Fruit fly (Drosophila melanogaster) whole organism, embryonic: ENCODE measurements around the gene nAChRbeta1.

ENCODE experiments used
- BEAF-32 ChIP-seq: fragments of 200-800 bp; sonication (Bioruptor generic); optimal IDR thresholded peaks from 3 replicates; lab custom pipeline; 2017; ENCODE audit warnings: missing biosample characterization, missing genetic modification characterization, mild to moderate bottlenecking, moderate library complexity, missing genetic modification reagents
- CG10267 ChIP-seq: fragments of 200-800 bp; sonication (Bioruptor generic); optimal IDR thresholded peaks from 2 replicates; lab custom pipeline; 2018; ENCODE audit warnings: missing biosample characterization, mild to moderate bottlenecking, missing genetic modification characterization, moderate library complexity
- CG13424 ChIP-seq: fragments of 200-800 bp; sonication (Bioruptor generic); optimal IDR thresholded peaks from 2 replicates; lab custom pipeline; 2019; ENCODE audit warnings: missing biosample characterization, mild to moderate bottlenecking, missing genetic modification characterization, moderate library complexity
- CG15073 ChIP-seq: fragments of 200-800 bp; sonication (Bioruptor generic); optimal IDR thresholded peaks from 2 replicates; lab custom pipeline; 2016; ENCODE audit warnings: missing biosample characterization, missing genetic modification characterization
- CG1602 ChIP-seq: fragments of 200-800 bp; sonication (Bioruptor generic); optimal IDR thresholded peaks from 3 replicates; lab custom pipeline; 2016; ENCODE audit warnings: missing biosample characterization, missing genetic modification characterization
- CG16815 ChIP-seq: fragments of 200-800 bp; sonication (Bioruptor generic); optimal IDR thresholded peaks from 3 replicates; lab custom pipeline; 2017; ENCODE audit warnings: missing biosample characterization, mild to moderate bottlenecking, missing genetic modification characterization
- CG17802 ChIP-seq: fragments of 200-800 bp; sonication (Bioruptor generic); optimal IDR thresholded peaks from 2 replicates; lab custom pipeline; 2018; ENCODE audit warnings: missing biosample characterization, mild to moderate bottlenecking, missing genetic modification characterization, moderate library complexity
- CG1792 ChIP-seq: fragments of 200-800 bp; sonication (Bioruptor generic); optimal IDR thresholded peaks from 2 replicates; lab custom pipeline; 2016; ENCODE audit warnings: missing biosample characterization, missing genetic modification characterization
- CG18599 ChIP-seq: fragments of 200-800 bp; sonication (Bioruptor generic); optimal IDR thresholded peaks from 3 replicates; lab custom pipeline; 2017; ENCODE audit warnings: missing biosample characterization, missing genetic modification characterization, mild to moderate bottlenecking, moderate library complexity, missing genetic modification reagents
- CG2875 ChIP-seq: fragments of 200-800 bp; sonication (Bioruptor generic); optimal IDR thresholded peaks from 2 replicates; lab custom pipeline; 2017; ENCODE audit warnings: missing biosample characterization, mild to moderate bottlenecking, missing genetic modification characterization, missing genetic modification reagents
- CG3065 ChIP-seq: fragments of 200-800 bp; sonication (Bioruptor generic); optimal IDR thresholded peaks from 2 replicates; lab custom pipeline; 2016; ENCODE audit warnings: missing biosample characterization, missing genetic modification characterization
- CG3163 ChIP-seq: fragments of 200-800 bp; sonication (Bioruptor generic); optimal IDR thresholded peaks from 3 replicates; lab custom pipeline; 2016; ENCODE audit warnings: missing biosample characterization, missing genetic modification characterization
- CG34422 ChIP-seq: fragments of 200-800 bp; sonication (Bioruptor generic); IDR thresholded peaks from 3 replicates; pipeline ENCODE4 v1.3.6; 2022; ENCODE audit warnings: missing biosample characterization, missing genetic modification characterization
- CG42726 ChIP-seq: fragments of 200-800 bp; sonication (Bioruptor generic); IDR thresholded peaks from 2 replicates; pipeline ENCODE4 v1.3.6; 2022; ENCODE audit warnings: missing biosample characterization, missing genetic modification characterization; ENCODE audit not compliant: partially characterized antibody
- CG4328 ChIP-seq: fragments of 200-800 bp; sonication (Bioruptor generic); optimal IDR thresholded peaks from 3 replicates; lab custom pipeline; 2017; ENCODE audit warnings: missing biosample characterization, missing genetic modification reagents, missing genetic modification characterization
- CG4404 ChIP-seq: fragments of 200-800 bp; sonication (Bioruptor generic); IDR thresholded peaks from 2 replicates; pipeline ENCODE4 v1.3.6; 2022; ENCODE audit warnings: missing biosample characterization, missing genetic modification characterization
- CG4730 ChIP-seq: fragments of 200-800 bp; sonication (Bioruptor generic); IDR thresholded peaks from 2 replicates; pipeline ENCODE4 v1.3.6; 2022; ENCODE audit warnings: missing biosample characterization, missing genetic modification characterization
- CG7357 ChIP-seq: fragments of 200-800 bp; sonication (Bioruptor generic); IDR thresholded peaks from 3 replicates; pipeline ENCODE4 v1.3.6; 2022; ENCODE audit warnings: missing biosample characterization, missing genetic modification characterization
- CG7556 ChIP-seq: fragments of 200-800 bp; sonication (Bioruptor generic); optimal IDR thresholded peaks from 2 replicates; lab custom pipeline; 2017; ENCODE audit warnings: missing biosample characterization, mild to moderate bottlenecking, missing genetic modification characterization
- CG7963 ChIP-seq: fragments of 200-800 bp; sonication (Bioruptor generic); IDR thresholded peaks from 3 replicates; pipeline ENCODE4 v1.3.6; 2022; ENCODE audit warnings: missing biosample characterization, missing genetic modification characterization; ENCODE audit not compliant: partially characterized antibody
- CG7987 ChIP-seq: fragments of 200-800 bp; sonication (Bioruptor generic); optimal IDR thresholded peaks from 2 replicates; lab custom pipeline; 2018; ENCODE audit warnings: missing biosample characterization, mild to moderate bottlenecking, missing genetic modification characterization, moderate library complexity
- CG8089 ChIP-seq: fragments of 200-800 bp; sonication (Bioruptor generic); optimal IDR thresholded peaks from 3 replicates; lab custom pipeline; 2016; ENCODE audit warnings: missing biosample characterization, missing genetic modification characterization
- CG8944 ChIP-seq: fragments of 200-800 bp; sonication (Bioruptor generic); optimal IDR thresholded peaks from 3 replicates; lab custom pipeline; 2016; ENCODE audit warnings: missing biosample characterization, missing genetic modification characterization
- D19A ChIP-seq: fragments of 200-800 bp; optimal IDR thresholded peaks from 3 replicates; lab custom pipeline; 2019; ENCODE audit warnings: missing biosample characterization, mild to moderate bottlenecking, missing genetic modification characterization, moderate library complexity
- HLH3B ChIP-seq: fragments of 200-800 bp; sonication (Bioruptor generic); IDR thresholded peaks from 2 replicates; pipeline ENCODE4 v1.3.6; 2022; ENCODE audit warnings: missing biosample characterization, missing genetic modification characterization
- Hmx ChIP-seq: fragments of 200-800 bp; sonication (Bioruptor generic); optimal IDR thresholded peaks from 2 replicates; lab custom pipeline; 2016; ENCODE audit warnings: missing biosample characterization, missing genetic modification characterization
- Hsf ChIP-seq: fragments of 200-800 bp; sonication (Bioruptor generic); optimal IDR thresholded peaks from 3 replicates; lab custom pipeline; 2016; ENCODE audit warnings: missing biosample characterization, missing genetic modification characterization
- MBD-R2 ChIP-seq: fragments of 200-800 bp; sonication (Bioruptor generic); IDR thresholded peaks from 2 replicates; pipeline ENCODE4 v1.3.6; 2022; ENCODE audit warnings: missing biosample characterization, missing genetic modification characterization
- Meics ChIP-seq: fragments of 200-800 bp; sonication (Bioruptor generic); optimal IDR thresholded peaks from 2 replicates; lab custom pipeline; 2017; ENCODE audit warnings: missing biosample characterization, mild to moderate bottlenecking, missing genetic modification characterization
- Oli ChIP-seq: fragments of 200-800 bp; sonication (Bioruptor generic); optimal IDR thresholded peaks from 2 replicates; lab custom pipeline; 2018; ENCODE audit warnings: missing biosample characterization, mild to moderate bottlenecking, missing genetic modification characterization, moderate library complexity
- Optix ChIP-seq: fragments of 200-800 bp; sonication (Bioruptor generic); IDR thresholded peaks from 3 replicates; pipeline ENCODE4 v1.3.6; 2022; ENCODE audit warnings: missing biosample characterization, missing genetic modification characterization
- Rx ChIP-seq: fragments of 200-800 bp; sonication (Bioruptor generic); IDR thresholded peaks from 2 replicates; pipeline ENCODE4 v1.3.6; 2022; ENCODE audit warnings: missing biosample characterization, missing genetic modification characterization
- Sox100B ChIP-seq: fragments of 200-800 bp; sonication (Bioruptor generic); optimal IDR thresholded peaks from 3 replicates; lab custom pipeline; 2018; ENCODE audit warnings: missing biosample characterization, mild to moderate bottlenecking, missing genetic modification characterization
- Spps ChIP-seq: fragments of 200-800 bp; sonication (Bioruptor generic); optimal IDR thresholded peaks from 2 replicates; lab custom pipeline; 2018; ENCODE audit warnings: missing biosample characterization, mild to moderate bottlenecking, missing genetic modification characterization
- br ChIP-seq: fragments of >200 bp; optimal IDR thresholded peaks from 2 replicates; lab custom pipeline; 2017
- ems ChIP-seq: fragments of 200-800 bp; sonication (Bioruptor generic); optimal IDR thresholded peaks from 3 replicates; lab custom pipeline; 2016; ENCODE audit warnings: missing biosample characterization, missing genetic modification characterization
- gem ChIP-seq: fragments of 200-800 bp; sonication (Bioruptor generic); optimal IDR thresholded peaks from 2 replicates; lab custom pipeline; 2019; ENCODE audit warnings: missing biosample characterization, mild to moderate bottlenecking, missing genetic modification characterization, moderate library complexity
- her ChIP-seq: fragments of 200-800 bp; sonication (Bioruptor generic); optimal IDR thresholded peaks from 2 replicates; lab custom pipeline; 2016; ENCODE audit warnings: missing biosample characterization, missing genetic modification characterization
- hkb ChIP-seq, 2 experiments: fragments of 200-800 bp in 1 of 2; fragments of >200 bp in 1 of 2; sonication (Bioruptor generic) in 1 of 2; IDR thresholded peaks in 1 of 2; optimal IDR thresholded peaks in 1 of 2; 2 replicates each; pipeline versions ENCODE4 v1.3.6 to Lab custom; 2017 to 2022; ENCODE audit warnings: missing biosample characterization in 1 of 2, missing genetic modification characterization in 1 of 2
- insv ChIP-seq, 2 experiments: fragments of 200-800 bp; sonication (Bioruptor generic); optimal IDR thresholded peaks; 3 replicates each; lab custom pipeline; 2016 to 2018; ENCODE audit warnings: missing biosample characterization in 2 of 2, missing genetic modification characterization in 2 of 2
- odd ChIP-seq: fragments of 200-800 bp; sonication (Bioruptor generic); optimal IDR thresholded peaks from 2 replicates; lab custom pipeline; 2017; ENCODE audit warnings: missing biosample characterization, mild to moderate bottlenecking, missing genetic modification characterization
- salm ChIP-seq: fragments of 200-800 bp; sonication (Bioruptor generic); optimal IDR thresholded peaks from 2 replicates; lab custom pipeline; 2018; ENCODE audit warnings: missing biosample characterization, mild to moderate bottlenecking, missing genetic modification characterization
- sob ChIP-seq: fragments of 200-800 bp; sonication (Bioruptor generic); IDR thresholded peaks from 2 replicates; pipeline ENCODE4 v1.3.6; 2022; ENCODE audit warnings: missing biosample characterization, missing genetic modification characterization
- tll ChIP-seq, 2 experiments: fragments of 200-800 bp in 1 of 2; fragments of >200 bp in 1 of 2; sonication (Bioruptor generic) in 1 of 2; optimal IDR thresholded peaks; 2 replicates each; lab custom pipeline; 2017 to 2019; ENCODE audit warnings: missing biosample characterization in 2 of 2, missing genetic modification characterization in 2 of 2, mild to moderate bottlenecking in 1 of 2, moderate library complexity in 1 of 2
- zf30C ChIP-seq: fragments of 200-800 bp; sonication (Bioruptor generic); optimal IDR thresholded peaks from 3 replicates; lab custom pipeline; 2018; ENCODE audit warnings: missing biosample characterization, mild to moderate bottlenecking, missing genetic modification characterization

The nAChRbeta1 gene

DNA sequence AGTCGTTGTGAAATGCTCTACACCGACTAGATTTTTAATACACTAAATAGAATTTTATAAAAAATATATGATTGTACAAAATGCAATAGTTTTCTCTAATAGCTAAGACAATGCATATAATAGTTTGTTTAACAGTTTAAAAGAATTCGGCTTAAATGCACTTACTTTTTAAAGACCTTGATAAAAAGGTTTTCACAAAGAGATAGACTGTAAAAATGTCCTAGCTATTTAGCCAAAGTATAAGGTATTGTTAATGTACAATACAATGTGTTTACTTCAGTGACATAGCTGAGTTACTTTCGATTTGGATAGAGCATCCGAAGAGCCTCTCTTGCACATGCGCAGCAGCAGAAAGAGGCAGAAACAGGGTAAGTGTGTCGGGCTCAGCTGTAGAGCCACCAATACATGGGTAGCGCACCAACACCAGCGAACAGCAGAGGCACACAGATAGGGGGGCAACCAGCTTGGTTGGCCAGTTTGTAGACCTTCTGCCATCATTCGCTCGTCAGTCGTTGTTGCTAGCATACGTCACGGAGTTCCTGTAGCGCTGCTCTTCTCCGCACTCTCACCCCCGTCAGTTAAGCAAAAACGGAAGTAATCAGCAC, 22.4 kb upstream of the nAChRbeta1 start, which contains the start of gene TP53INP (continued):
- peak; percentile 14 for TF ChIP-seq CG17802 (tag; lab: Kevin White, UChicago)
- TF ChIP-seq CG8944 (GFP tag; lab: Kevin White, UChicago) = peak; percentile 69
- peak in 1 of 2 experiments; percentile 23 for TF ChIP-seq tll (GFP tag; optimal IDR thresholded peaks at IDR 0.05; lab: Kevin White, UChicago)
- peak; percentile 77 for TF ChIP-seq CG4328
- TF ChIP-seq D19A (tag; lab: Kevin White, UChicago) = peak; percentile 100
- peak; percentile 78 for TF ChIP-seq CG8089 (GFP tag; lab: Kevin White, UChicago)
- TF ChIP-seq gem (tag; lab: Kevin White, UChicago) = peak; percentile 96
- TF ChIP-seq Hmx (GFP tag; lab: Kevin White, UChicago) = no peak
- TF ChIP-seq insv (GFP tag; optimal IDR thresholded peaks at IDR 0.05; lab: Kevin White, UChicago) = peak in 1 of 2 experiments; percentile 66
- TF ChIP-seq CG15073 = peak; percentile 53
- TF ChIP-seq ems = peak; percentile 77
- peak; percentile 65 for TF ChIP-seq sob (GFP tag; lab: Robert Waterston, UW)
- TF ChIP-seq hkb (optimal IDR thresholded peaks at IDR 0.05; lab: Kevin White, UChicago) = no peak
- peak; percentile 86 for TF ChIP-seq hkb (GFP tag; IDR thresholded peaks at IDR 0.05; lab: Robert Waterston, UW)
- no peak for TF ChIP-seq CG7963 (GFP tag; lab: Robert Waterston, UW)
- no peak for TF ChIP-seq CG42726 (GFP tag; lab: Robert Waterston, UW)
- no peak for TF ChIP-seq Optix
- TF ChIP-seq CG2875 (GFP tag; lab: Kevin White, UChicago) = peak; percentile 80
- TF ChIP-seq CG1602 = peak; percentile 88
- no peak for TF ChIP-seq BEAF-32 (GFP tag; lab: Kevin White, UChicago)
- peak; percentile 59 for TF ChIP-seq CG4730 (GFP tag; lab: Robert Waterston, UW)
- peak; percentile 87 for TF ChIP-seq salm (tag; lab: Kevin White, UChicago)
- no peak for TF ChIP-seq br (lab: Kevin White, UChicago)
- peak; percentile 92 for TF ChIP-seq CG18599 (GFP tag; lab: Kevin White, UChicago)
- peak; percentile 93 for TF ChIP-seq odd
- TF ChIP-seq CG4404 (GFP tag; lab: Robert Waterston, UW) = peak; percentile 69
- peak; percentile 87 for TF ChIP-seq CG10267 (tag; lab: Kevin White, UChicago)
- peak; percentile 51 for TF ChIP-seq CG3065 (GFP tag; lab: Kevin White, UChicago)
- no peak; the same call in 1 of the 3 replicates for TF ChIP-seq CG34422 (GFP tag; lab: Robert Waterston, UW)
- peak; percentile 68 for TF ChIP-seq HLH3B (GFP tag; lab: Robert Waterston, UW)
- TF ChIP-seq Rx (GFP tag; lab: Robert Waterston, UW) = peak; percentile 53
- no peak for TF ChIP-seq zf30C
- peak; percentile 95 for TF ChIP-seq Oli
- peak; percentile 66 for TF ChIP-seq CG3163 (GFP tag; lab: Kevin White, UChicago)
- TF ChIP-seq MBD-R2 (GFP tag; lab: Robert Waterston, UW) = peak; percentile 18; the same call in 1 of the 2 replicates
- peak; percentile 69 for TF ChIP-seq CG1792 (GFP tag; lab: Kevin White, UChicago)
- peak; percentile 93 for TF ChIP-seq Sox100B (GFP tag; lab: Kevin White, UChicago)
- peak; percentile 93 for TF ChIP-seq CG13424 (tag; lab: Kevin White, UChicago)
- peak; percentile 65; the same call in 2 of the 3 replicates for TF ChIP-seq CG7357 (GFP tag; lab: Robert Waterston, UW)
- peak; percentile 88 for TF ChIP-seq Meics (GFP tag; lab: Kevin White, UChicago)
- peak; percentile 74 for TF ChIP-seq her (GFP tag; lab: Kevin White, UChicago)
- peak; percentile 77 for TF ChIP-seq CG16815
- peak; percentile 47 for TF ChIP-seq CG7987 (GFP tag; lab: Kevin White, UChicago)
- peak; percentile 86 for TF ChIP-seq Hsf
- peak; percentile 83 for TF ChIP-seq Spps (tag; lab: Kevin White, UChicago)
- peak; percentile 96 for TF ChIP-seq CG7556 (GFP tag; lab: Kevin White, UChicago)
